Fruit fly (Drosophila melanogaster) whole organism, adult: ENCODE results near the gene CG31496.

Source experiments
- CG11617 ChIP-seq: fragments of 200-800 bp; sonication (Bioruptor generic); optimal IDR thresholded peaks from 2 replicates; lab custom pipeline; 2017; ENCODE audit warnings: mild to moderate bottlenecking, missing biosample characterization, missing genetic modification reagents, missing genetic modification characterization
- CG12768 ChIP-seq: fragments of 200-800 bp; sonication (Bioruptor generic); optimal IDR thresholded peaks from 2 replicates; lab custom pipeline; 2017; ENCODE audit warnings: missing biosample characterization, missing genetic modification characterization, mild to moderate bottlenecking, moderate library complexity, missing genetic modification reagents
- CG14711 ChIP-seq: fragments of 200-800 bp; sonication (Bioruptor generic); optimal IDR thresholded peaks from 2 replicates; lab custom pipeline; 2018; ENCODE audit warnings: missing biosample characterization, mild to moderate bottlenecking, missing genetic modification characterization, moderate library complexity
- CG1620 ChIP-seq: fragments of 200-800 bp; sonication (Bioruptor generic); optimal IDR thresholded peaks from 2 replicates; lab custom pipeline; 2016; ENCODE audit warnings: missing biosample characterization, missing genetic modification characterization
- CG33017 ChIP-seq: fragments of 200-800 bp; sonication (Bioruptor generic); optimal IDR thresholded peaks from 2 replicates; lab custom pipeline; 2018; ENCODE audit warnings: missing biosample characterization, mild to moderate bottlenecking, missing genetic modification characterization, moderate library complexity
- CG5204 ChIP-seq: fragments of 200-800 bp; sonication (Bioruptor generic); optimal IDR thresholded peaks from 2 replicates; lab custom pipeline; 2016; ENCODE audit warnings: missing biosample characterization, missing genetic modification characterization
- CG7045 ChIP-seq: fragments of 200-800 bp; sonication (Bioruptor generic); optimal IDR thresholded peaks from 2 replicates; lab custom pipeline; 2017; ENCODE audit warnings: missing biosample characterization, mild to moderate bottlenecking, missing genetic modification characterization
- CG7101 ChIP-seq: fragments of 200-800 bp; sonication (Bioruptor generic); optimal IDR thresholded peaks from 2 replicates; lab custom pipeline; 2018; ENCODE audit warnings: missing biosample characterization, mild to moderate bottlenecking, missing genetic modification characterization, moderate library complexity
- Clk ChIP-seq: fragments of 200-800 bp; sonication (Bioruptor generic); optimal IDR thresholded peaks from 2 replicates; lab custom pipeline; 2017; ENCODE audit warnings: missing biosample characterization, missing genetic modification characterization
- Crg-1 ChIP-seq: fragments of 200-800 bp; sonication (Bioruptor generic); optimal IDR thresholded peaks from 2 replicates; lab custom pipeline; 2016; ENCODE audit warnings: missing biosample characterization, missing genetic modification characterization
- Hr96 ChIP-seq: fragments of 200-800 bp; sonication (Bioruptor generic); optimal IDR thresholded peaks from 2 replicates; lab custom pipeline; 2016; ENCODE audit warnings: missing biosample characterization, missing genetic modification characterization
- Mnt ChIP-seq: fragments of 200-800 bp; sonication (Bioruptor generic); optimal IDR thresholded peaks from 2 replicates; lab custom pipeline; 2016; ENCODE audit warnings: missing biosample characterization, mild to moderate bottlenecking, missing genetic modification characterization
- bab1 ChIP-seq: fragments of 200-800 bp; sonication (Bioruptor generic); optimal IDR thresholded peaks from 3 replicates; lab custom pipeline; 2019; ENCODE audit warnings: missing biosample characterization, mild to moderate bottlenecking, missing genetic modification characterization, moderate library complexity
- cic ChIP-seq: fragments of 200-800 bp; sonication (Bioruptor generic); optimal IDR thresholded peaks from 2 replicates; lab custom pipeline; 2017; ENCODE audit warnings: missing biosample characterization, mild to moderate bottlenecking, missing genetic modification characterization, moderate library complexity
- cnc ChIP-seq, 2 experiments: fragments of >200 bp; optimal IDR thresholded peaks; 2 replicates each; lab custom pipeline; 2017
- kay ChIP-seq: fragments of 200-800 bp; sonication (Bioruptor generic); peaks from one replicate; lab custom pipeline; 2016; ENCODE audit warnings: missing biosample characterization, missing genetic modification characterization, borderline replicate concordance
- ovo ChIP-seq: fragments of 200-800 bp; sonication (Bioruptor generic); optimal IDR thresholded peaks from 2 replicates; lab custom pipeline; 2016; ENCODE audit warnings: missing biosample characterization, missing genetic modification characterization
- pad ChIP-seq: fragments of 200-800 bp; sonication (Bioruptor generic); optimal IDR thresholded peaks from 3 replicates; lab custom pipeline; 2017; ENCODE audit warnings: missing biosample characterization, missing genetic modification characterization, mild to moderate bottlenecking, moderate library complexity, missing genetic modification reagents
- tj ChIP-seq: fragments of 200-800 bp; sonication (Bioruptor generic); optimal IDR thresholded peaks from 3 replicates; lab custom pipeline; 2017; ENCODE audit warnings: missing biosample characterization, mild to moderate bottlenecking, missing genetic modification characterization, moderate library complexity
- toe ChIP-seq: fragments of 200-800 bp; sonication (Bioruptor generic); optimal IDR thresholded peaks from 2 replicates; lab custom pipeline; 2016; ENCODE audit warnings: missing biosample characterization, missing genetic modification characterization

The CG31496 gene

dm6 chr3R:7362023-7362422 is 17.2 kb downstream of the CG31496 start, which contains the start of gene CG17944:
TSS of gene CG17944 (minus strand) at chr3R:7362123.
- TF ChIP-seq CG33017 (tag; lab: Kevin White, UChicago) = no peak
- no peak for TF ChIP-seq kay (GFP tag; lab: Kevin White, UChicago)
- TF ChIP-seq CG7101 (tag; lab: Kevin White, UChicago) = no peak
- no peak for TF ChIP-seq pad
- no peak for TF ChIP-seq CG11617 (GFP tag; lab: Kevin White, UChicago)
- TF ChIP-seq CG7045 (GFP tag; lab: Kevin White, UChicago) = no peak
- no peak for TF ChIP-seq tj
- no peak for TF ChIP-seq ovo (GFP tag; lab: Kevin White, UChicago)
- no peak for TF ChIP-seq Crg-1 (GFP tag; lab: Kevin White, UChicago)
- TF ChIP-seq Mnt (GFP tag; lab: Kevin White, UChicago) = no peak
- TF ChIP-seq Clk (GFP tag; lab: Kevin White, UChicago) = no peak
- no peak for TF ChIP-seq bab1
- no peak for TF ChIP-seq Hr96
- no peak for TF ChIP-seq cnc (optimal IDR thresholded peaks at IDR 0.05; lab: Kevin White, UChicago)

- no peak for TF ChIP-seq kay (GFP tag; lab: Kevin White, UChicago)
- no peak for TF ChIP-seq CG14711 (tag; lab: Kevin White, UChicago)
- no peak for TF ChIP-seq CG12768 (GFP tag; lab: Kevin White, UChicago)
- TF ChIP-seq CG7045 (GFP tag; lab: Kevin White, UChicago) = no peak
- TF ChIP-seq Crg-1 (GFP tag; lab: Kevin White, UChicago) = no peak
- TF ChIP-seq Clk (GFP tag; lab: Kevin White, UChicago) = no peak
- no peak for TF ChIP-seq cnc (optimal IDR thresholded peaks at IDR 0.05; lab: Kevin White, UChicago)
Measured at dm6 chr3R:7363673-7364072, 18.8 kb downstream of the CG31496 start, which contains the start of gene Mst84Dd. TSS of gene Mst84Dd (minus strand) at chr3R:7363773.

dm6 chr3R:7364573-7364972 is 19.7 kb downstream of the CG31496 start, which contains the start of gene Mst84Dc:
TSS of gene Mst84Dc (minus strand) at chr3R:7364673.
- no peak for TF ChIP-seq CG7101 (tag; lab: Kevin White, UChicago)
- no peak for TF ChIP-seq CG33017 (tag; lab: Kevin White, UChicago)
- TF ChIP-seq Hr96 = no peak
- no peak for TF ChIP-seq tj
- TF ChIP-seq ovo (GFP tag; lab: Kevin White, UChicago) = no peak
- TF ChIP-seq toe = no peak
- TF ChIP-seq Clk (GFP tag; lab: Kevin White, UChicago) = no peak
- no peak for TF ChIP-seq CG14711 (tag; lab: Kevin White, UChicago)
- TF ChIP-seq Mnt (GFP tag; lab: Kevin White, UChicago) = no peak
- TF ChIP-seq CG11617 (GFP tag; lab: Kevin White, UChicago) = no peak
- TF ChIP-seq cic (GFP tag; lab: Kevin White, UChicago) = no peak

- TF ChIP-seq bab1 (no peak), ovo (GFP tag; lab: Kevin White, UChicago) (no peak), tj (no peak), cic (GFP tag; lab: Kevin White, UChicago) (no peak), CG5204 (GFP tag; lab: Kevin White, UChicago) (no peak), CG11617 (GFP tag; lab: Kevin White, UChicago) (no peak), CG7045 (GFP tag; lab: Kevin White, UChicago) (no peak), pad (no peak), CG1620 (no peak), Hr96 (no peak), kay (GFP tag; lab: Kevin White, UChicago) (no peak), cnc (optimal IDR thresholded peaks at IDR 0.05; lab: Kevin White, UChicago) (no peak)
Measured at dm6 chr3R:7365527-7365926, 20.7 kb downstream of the CG31496 start, which contains the start of the genes Mst84Db and Mst84Da. TSS of gene Mst84Db (minus strand) at chr3R:7365627. TSS of gene Mst84Da (plus strand) at chr3R:7365850.

- no peak for TF ChIP-seq CG7045 (GFP tag; lab: Kevin White, UChicago)
- no peak for TF ChIP-seq ovo (GFP tag; lab: Kevin White, UChicago)
Measured at dm6 chr3R:7369205-7369604, 24.3 kb downstream of the CG31496 start, which contains the start of gene MstProx. TSS of gene MstProx (minus strand) at chr3R:7369305.

- no peak for TF ChIP-seq CG7045 (GFP tag; lab: Kevin White, UChicago)
- no peak for TF ChIP-seq tj
- no peak for TF ChIP-seq CG11617 (GFP tag; lab: Kevin White, UChicago)
- no peak for TF ChIP-seq kay (GFP tag; lab: Kevin White, UChicago)
- TF ChIP-seq Mnt (GFP tag; lab: Kevin White, UChicago) = no peak
- TF ChIP-seq toe = no peak
- no peak for TF ChIP-seq CG12768 (GFP tag; lab: Kevin White, UChicago)
- no peak for TF ChIP-seq CG5204 (GFP tag; lab: Kevin White, UChicago)
- TF ChIP-seq Clk (GFP tag; lab: Kevin White, UChicago) = no peak
- no peak for TF ChIP-seq cic (GFP tag; lab: Kevin White, UChicago)
- TF ChIP-seq CG14711 (tag; lab: Kevin White, UChicago) = no peak
- no peak for TF ChIP-seq Crg-1 (GFP tag; lab: Kevin White, UChicago)
- no peak for TF ChIP-seq CG1620
- no peak for TF ChIP-seq CG7101 (tag; lab: Kevin White, UChicago)
- TF ChIP-seq pad = no peak
- no peak for TF ChIP-seq cnc (optimal IDR thresholded peaks at IDR 0.05; lab: Kevin White, UChicago)
- TF ChIP-seq CG33017 (tag; lab: Kevin White, UChicago) = no peak
- TF ChIP-seq Hr96 = no peak
- no peak for TF ChIP-seq bab1
Measured at dm6 chr3R:7391113-7391512, 46.2 kb downstream of the CG31496 start, which contains the start of gene CG42650. TSS of gene CG42650 (plus strand) at chr3R:7391413.

- TF ChIP-seq CG11617 (GFP tag; lab: Kevin White, UChicago) (no peak), pad (peak; percentile 77)
Measured at dm6 chr3R:7394047-7394446, 49.2 kb downstream of the CG31496 start.
